Worm (Caenorhabditis elegans): ENCODE data around the gene F53A10.2.

DNA sequence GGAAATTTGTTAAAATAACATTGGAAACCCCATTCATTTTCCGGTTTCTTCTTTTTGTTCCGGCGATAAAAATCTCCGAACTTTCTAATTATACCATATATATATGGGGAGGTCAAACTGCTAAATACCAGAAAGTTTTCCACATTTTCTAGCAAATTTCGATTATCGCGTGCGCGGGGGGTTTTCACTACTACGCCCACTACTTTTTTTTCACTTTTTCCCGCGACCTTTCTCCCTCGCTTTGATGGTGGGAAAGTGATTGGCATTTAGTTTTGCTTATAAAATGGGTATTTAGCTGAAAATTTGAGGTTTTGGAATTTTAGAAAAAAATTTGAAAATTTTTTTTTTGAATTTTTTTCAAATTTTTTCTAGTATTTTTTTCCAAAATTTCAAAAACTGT is 2.8 kb downstream of the F53A10.2 start:
- no peak for TF ChIP-seq flt-1 (GFP tag; IDR thresholded peaks at IDR 0.05)
- no peak for TF ChIP-seq ztf-23 (GFP tag; IDR thresholded peaks at IDR 0.05)
- TF ChIP-seq med-1 (GFP tag; optimal IDR thresholded peaks at IDR 0.05; ENCODE audit: insufficient read depth) = no peak
- no peak for TF ChIP-seq ztf-29 (GFP tag; IDR thresholded peaks at IDR 0.05)
- TF ChIP-seq klf-2 (GFP tag; conservative IDR thresholded peaks at IDR 0.05) = no peak
- TF ChIP-seq ref-1 (GFP tag; conservative IDR thresholded peaks at IDR 0.05) = no peak
- no peak for TF ChIP-seq tab-1 (GFP tag; IDR thresholded peaks at IDR 0.05)
- TF ChIP-seq cog-1 (tag; optimal IDR thresholded peaks at IDR 0.05) = no peak
- TF ChIP-seq T22C8.4 (GFP tag; IDR thresholded peaks at IDR 0.05) = no peak
